Fruit fly (Drosophila melanogaster) whole organism, prepupa: Measurements from ENCODE around the gene CG2816.
A peak's percentile ranks its signal among the peaks of the same experiment; 100 is the strongest.

Source experiments
- CG10631 ChIP-seq: fragments of 200-800 bp; sonication (Bioruptor generic); optimal IDR thresholded peaks from 2 replicates; lab custom pipeline; 2016; ENCODE audit warnings: missing biosample characterization, missing genetic modification characterization
- CG11294 ChIP-seq: fragments of 200-800 bp; sonication (Bioruptor generic); IDR thresholded peaks from 2 replicates; pipeline ENCODE4 v1.3.6; 2022; ENCODE audit warnings: missing biosample characterization, missing genetic modification characterization
- CG11762 ChIP-seq: fragments of 200-800 bp; sonication (Bioruptor generic); optimal IDR thresholded peaks from 3 replicates; lab custom pipeline; 2016; ENCODE audit warnings: missing biosample characterization, missing genetic modification characterization; ENCODE audit not compliant: insufficient read depth
- CG15336 ChIP-seq: fragments of 200-800 bp; sonication (Bioruptor generic); IDR thresholded peaks from 2 replicates; pipeline ENCODE4 v1.3.6; 2022; ENCODE audit warnings: missing biosample characterization, missing genetic modification characterization
- CG1621 ChIP-seq: fragments of 200-800 bp; sonication (Bioruptor generic); optimal IDR thresholded peaks from 3 replicates; lab custom pipeline; 2018; ENCODE audit warnings: missing biosample characterization, mild to moderate bottlenecking, missing genetic modification characterization
- CG32006 ChIP-seq: fragments of 200-800 bp; sonication (Bioruptor generic); optimal IDR thresholded peaks from 3 replicates; lab custom pipeline; 2017; ENCODE audit warnings: missing biosample characterization, mild to moderate bottlenecking, missing genetic modification characterization
- CG6163 ChIP-seq: fragments of 200-800 bp; sonication (Bioruptor generic); IDR thresholded peaks from 3 replicates; pipeline ENCODE4 v1.3.6; 2022; ENCODE audit warnings: missing biosample characterization, missing genetic modification characterization
- CG6276 ChIP-seq: fragments of 200-800 bp; sonication (Bioruptor generic); optimal IDR thresholded peaks from 2 replicates; lab custom pipeline; 2017; ENCODE audit warnings: missing biosample characterization, mild to moderate bottlenecking, missing genetic modification characterization
- CG6792 ChIP-seq: fragments of 200-800 bp; sonication (Bioruptor generic); optimal IDR thresholded peaks from 3 replicates; lab custom pipeline; 2016; ENCODE audit warnings: missing biosample characterization, missing genetic modification characterization
- CG8119 ChIP-seq: fragments of 200-800 bp; sonication (Bioruptor generic); IDR thresholded peaks from 3 replicates; pipeline ENCODE4 v1.3.6; 2022; ENCODE audit warnings: missing biosample characterization, missing genetic modification characterization
- CG8319 ChIP-seq: fragments of 200-800 bp; sonication (Bioruptor generic); optimal IDR thresholded peaks from 3 replicates; lab custom pipeline; 2016; ENCODE audit warnings: missing biosample characterization, missing genetic modification characterization
- CG8632 ChIP-seq: fragments of 200-800 bp; sonication (Bioruptor generic); optimal IDR thresholded peaks from 3 replicates; lab custom pipeline; 2016; ENCODE audit warnings: missing biosample characterization, missing genetic modification characterization
- Eip75B ChIP-seq: fragments of 200-800 bp; sonication (Bioruptor generic); optimal IDR thresholded peaks from 3 replicates; lab custom pipeline; 2016; ENCODE audit warnings: missing biosample characterization, missing genetic modification characterization
- Eip78C ChIP-seq: fragments of 200-800 bp; sonication (Bioruptor generic); peaks from one replicate; lab custom pipeline; 2016; ENCODE audit warnings: missing biosample characterization, missing genetic modification characterization
- Eip93F ChIP-seq: fragments of 200-800 bp; sonication (Bioruptor generic); optimal IDR thresholded peaks from 2 replicates; lab custom pipeline; 2016; ENCODE audit warnings: missing biosample characterization, mild to moderate bottlenecking, missing genetic modification characterization
- Gug ChIP-seq: fragments of 200-800 bp; sonication (Bioruptor generic); IDR thresholded peaks from 2 replicates; pipeline ENCODE4 v1.3.6; 2022; ENCODE audit warnings: missing biosample characterization, missing genetic modification characterization
- Hr38 ChIP-seq: sonication (Bioruptor generic); optimal IDR thresholded peaks from 2 replicates; lab custom pipeline; 2016; ENCODE audit warnings: missing biosample characterization, missing genetic modification characterization
- Lpt ChIP-seq: fragments of 200-800 bp; sonication (Bioruptor generic); optimal IDR thresholded peaks from 3 replicates; lab custom pipeline; 2016; ENCODE audit warnings: missing biosample characterization, missing genetic modification characterization
- Met ChIP-seq: fragments of 200-800 bp; sonication (Bioruptor generic); optimal IDR thresholded peaks from 3 replicates; lab custom pipeline; 2016; ENCODE audit warnings: missing biosample characterization, missing genetic modification characterization
- OdsH ChIP-seq: fragments of 200-800 bp; sonication (Bioruptor generic); optimal IDR thresholded peaks from 3 replicates; lab custom pipeline; 2016; ENCODE audit warnings: missing biosample characterization, missing genetic modification characterization
- Sox102F ChIP-seq: fragments of 200-800 bp; sonication (Bioruptor generic); optimal IDR thresholded peaks from 2 replicates; lab custom pipeline; 2016; ENCODE audit warnings: missing biosample characterization, mild to moderate bottlenecking, missing genetic modification characterization
- Sox14 ChIP-seq: fragments of 200-800 bp; sonication (Bioruptor generic); optimal IDR thresholded peaks from 3 replicates; lab custom pipeline; 2016; ENCODE audit warnings: missing biosample characterization, missing genetic modification characterization
- acj6 ChIP-seq: fragments of 200-800 bp; sonication (Bioruptor generic); optimal IDR thresholded peaks from 3 replicates; lab custom pipeline; 2016; ENCODE audit warnings: missing biosample characterization, missing genetic modification characterization
- cyc ChIP-seq: fragments of 200-800 bp; sonication (Bioruptor generic); optimal IDR thresholded peaks from 3 replicates; lab custom pipeline; 2016; ENCODE audit warnings: missing biosample characterization, missing genetic modification characterization
- dac ChIP-seq: fragments of 200-800 bp; sonication (Bioruptor generic); optimal IDR thresholded peaks from 2 replicates; lab custom pipeline; 2017; ENCODE audit warnings: missing biosample characterization, mild to moderate bottlenecking, missing genetic modification characterization
- eg ChIP-seq: fragments of 200-800 bp; sonication (Bioruptor generic); IDR thresholded peaks from 3 replicates; pipeline ENCODE4 v1.3.6; 2022; ENCODE audit warnings: missing biosample characterization, missing genetic modification characterization
- esn ChIP-seq: fragments of 200-800 bp; sonication (Bioruptor generic); optimal IDR thresholded peaks from 2 replicates; lab custom pipeline; 2016; ENCODE audit warnings: missing biosample characterization, mild to moderate bottlenecking, missing genetic modification characterization, moderate library complexity
- fkh ChIP-seq: fragments of 200-800 bp; sonication (Bioruptor generic); optimal IDR thresholded peaks from 3 replicates; lab custom pipeline; 2017; ENCODE audit warnings: missing biosample characterization, mild to moderate bottlenecking, missing genetic modification characterization, moderate library complexity
- lz ChIP-seq: fragments of 200-800 bp; sonication (Bioruptor generic); optimal IDR thresholded peaks from 3 replicates; lab custom pipeline; 2016; ENCODE audit warnings: missing biosample characterization, missing genetic modification characterization
- net ChIP-seq: fragments of 200-800 bp; sonication (Bioruptor generic); optimal IDR thresholded peaks from 3 replicates; lab custom pipeline; 2016; ENCODE audit warnings: missing biosample characterization, missing genetic modification characterization
- svp ChIP-seq: fragments of 200-800 bp; sonication (Bioruptor generic); peaks from one replicate; lab custom pipeline; 2016; ENCODE audit warnings: missing biosample characterization, missing genetic modification characterization
- topi ChIP-seq: fragments of 200-800 bp; sonication (Bioruptor generic); optimal IDR thresholded peaks from 3 replicates; lab custom pipeline; 2016; ENCODE audit warnings: missing biosample characterization, missing genetic modification characterization
- vri ChIP-seq: fragments of 200-800 bp; sonication (Bioruptor generic); optimal IDR thresholded peaks from 3 replicates; lab custom pipeline; 2016; ENCODE audit warnings: missing biosample characterization, mild to moderate bottlenecking, missing genetic modification characterization

Gene CG2816

DNA sequence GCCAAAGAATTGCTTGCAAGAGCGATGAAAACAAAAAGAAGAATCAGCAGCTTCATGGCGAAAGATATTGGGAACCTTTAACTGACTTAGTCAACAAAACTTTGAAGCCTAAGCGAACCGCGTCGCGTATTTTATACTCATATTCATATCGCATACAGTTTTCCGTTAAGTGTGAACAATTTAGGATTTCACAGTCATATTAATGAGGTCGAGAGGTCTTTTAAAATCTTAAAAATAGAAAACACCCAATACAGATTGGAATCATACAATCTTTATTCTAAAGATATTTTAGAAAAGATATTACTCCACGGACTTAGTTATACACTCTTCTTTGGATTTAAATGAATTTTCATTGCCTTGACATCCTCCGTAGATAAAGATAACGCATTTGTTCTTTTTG lies 9.7 kb upstream of the CG2816 start, which contains the start of gene Acp24A4:
Acp24A4 (minus strand) TSS at position 101 of the 400 bp plus-strand sequence.
- TF ChIP-seq Gug (GFP tag; lab: Robert Waterston, UW) (no peak), topi (GFP tag; lab: Kevin White, UChicago) (no peak), Eip93F (GFP tag; lab: Kevin White, UChicago) (no peak), vri (GFP tag; lab: Kevin White, UChicago) (no peak)
- TF ChIP-seq, all 60 proteins: peak for 0

DNA sequence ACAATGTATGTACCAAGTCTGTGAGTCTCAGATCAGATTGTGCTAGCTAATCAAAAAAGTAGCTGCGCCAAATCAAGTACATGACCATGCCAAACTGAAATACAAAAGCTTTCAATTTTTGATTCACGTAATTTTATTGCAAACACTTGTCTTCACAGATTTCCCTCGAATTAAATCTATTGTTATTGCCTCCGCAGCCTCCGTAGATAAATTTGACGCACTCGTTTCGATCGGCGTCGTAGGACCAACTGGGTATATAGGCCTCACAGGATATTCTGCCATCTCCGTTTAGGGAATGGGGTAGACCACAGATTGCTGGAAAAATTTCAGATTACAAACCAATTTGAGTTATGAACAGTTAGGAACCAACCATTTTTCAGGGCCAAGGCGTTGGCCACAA lies 8.5 kb upstream of the CG2816 start, which contains the start of gene CG43165:
CG43165 (minus strand) TSS at position 101 of the 400 bp plus-strand sequence.
- no peak for TF ChIP-seq CG6792
- TF ChIP-seq CG11762 (GFP tag; lab: Kevin White, UChicago): no peak
- TF ChIP-seq CG11294 (GFP tag; lab: Robert Waterston, UW): no peak
- no peak for TF ChIP-seq CG8119
- no peak for TF ChIP-seq CG15336 (GFP tag; lab: Robert Waterston, UW)
- TF ChIP-seq esn (GFP tag; lab: Kevin White, UChicago): no peak
- TF ChIP-seq Sox102F (GFP tag; lab: Kevin White, UChicago): no peak
- no peak for TF ChIP-seq CG10631 (GFP tag; lab: Kevin White, UChicago)
- no peak for TF ChIP-seq Eip93F (GFP tag; lab: Kevin White, UChicago)
- no peak for TF ChIP-seq CG6276 (GFP tag; lab: Kevin White, UChicago)
- TF ChIP-seq cyc: no peak
- no peak for TF ChIP-seq CG6163 (GFP tag; lab: Robert Waterston, UW)
- TF ChIP-seq Lpt (GFP tag; lab: Kevin White, UChicago): no peak
- TF ChIP-seq dac: no peak

DNA sequence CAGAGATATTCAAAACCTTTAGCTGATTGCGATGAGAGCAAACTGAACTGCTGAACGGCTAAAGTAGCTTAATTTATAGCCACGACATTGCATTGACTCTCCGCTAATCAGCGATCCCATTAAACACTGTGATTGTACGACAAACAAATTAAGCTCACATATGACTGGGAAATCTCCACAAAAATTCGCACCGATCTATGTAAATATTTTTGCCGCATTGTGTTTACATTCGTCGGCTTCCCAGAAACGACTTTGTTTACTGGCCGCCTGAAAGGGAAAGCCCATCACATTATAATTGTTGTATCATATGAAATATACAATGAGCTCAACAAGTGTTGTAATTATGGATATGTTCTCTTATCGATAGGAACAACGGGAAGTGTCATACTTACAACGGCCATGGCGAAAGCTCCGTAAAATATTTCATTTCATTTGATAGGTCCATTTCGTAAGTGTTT lies 8.1 kb upstream of the CG2816 start, which contains the start of gene CG16713:
CG16713 (minus strand) TSS at position 51 of the 458 bp plus-strand sequence.
- TF ChIP-seq eg (GFP tag; lab: Robert Waterston, UW) (no peak), Lpt (GFP tag; lab: Kevin White, UChicago) (no peak), fkh (GFP tag; lab: Kevin White, UChicago) (peak; percentile 11), Eip78C (peak; percentile 12), svp (peak; percentile 83)

DNA sequence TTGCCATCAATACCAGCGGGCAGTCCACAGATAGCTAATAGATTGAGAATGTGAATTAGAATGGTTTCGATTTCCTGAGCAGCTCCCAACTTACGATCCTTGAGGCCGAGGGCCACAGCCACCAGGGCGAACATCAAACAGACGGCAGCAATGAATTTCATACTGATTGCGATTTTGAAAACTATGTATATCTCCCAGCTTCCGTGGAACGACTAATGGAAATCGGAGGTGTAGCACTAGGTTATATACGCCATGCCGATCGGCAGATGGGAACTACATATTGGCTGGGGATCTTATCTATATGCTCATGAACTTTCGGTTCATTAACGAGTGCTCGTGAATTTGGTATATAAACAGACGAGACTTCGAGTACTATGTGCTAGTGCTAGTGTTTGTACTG lies 7.0 kb upstream of the CG2816 start, which contains the start of gene IM33:
IM33 (minus strand) TSS at position 221 of the 400 bp plus-strand sequence.
- no peak for TF ChIP-seq Hr38 (GFP tag; lab: Kevin White, UChicago)
- no peak for TF ChIP-seq acj6
- no peak for TF ChIP-seq net (GFP tag; lab: Kevin White, UChicago)
- no peak for TF ChIP-seq CG1621
- TF ChIP-seq CG32006 (GFP tag; lab: Kevin White, UChicago): no peak
- no peak for TF ChIP-seq Sox102F (GFP tag; lab: Kevin White, UChicago)
- TF ChIP-seq lz: no peak
- no peak for TF ChIP-seq Met (GFP tag; lab: Kevin White, UChicago)
- TF ChIP-seq CG10631 (GFP tag; lab: Kevin White, UChicago): no peak
- TF ChIP-seq Sox14 (GFP tag; lab: Kevin White, UChicago): no peak
- no peak for TF ChIP-seq CG15336 (GFP tag; lab: Robert Waterston, UW)
- no peak for TF ChIP-seq Eip75B (GFP tag; lab: Kevin White, UChicago)
- no peak for TF ChIP-seq CG8632 (GFP tag; lab: Kevin White, UChicago)
- TF ChIP-seq CG8319: no peak
- TF ChIP-seq Eip78C: no peak
- no peak for TF ChIP-seq OdsH (GFP tag; lab: Kevin White, UChicago)
- TF ChIP-seq Lpt (GFP tag; lab: Kevin White, UChicago): no peak

DNA sequence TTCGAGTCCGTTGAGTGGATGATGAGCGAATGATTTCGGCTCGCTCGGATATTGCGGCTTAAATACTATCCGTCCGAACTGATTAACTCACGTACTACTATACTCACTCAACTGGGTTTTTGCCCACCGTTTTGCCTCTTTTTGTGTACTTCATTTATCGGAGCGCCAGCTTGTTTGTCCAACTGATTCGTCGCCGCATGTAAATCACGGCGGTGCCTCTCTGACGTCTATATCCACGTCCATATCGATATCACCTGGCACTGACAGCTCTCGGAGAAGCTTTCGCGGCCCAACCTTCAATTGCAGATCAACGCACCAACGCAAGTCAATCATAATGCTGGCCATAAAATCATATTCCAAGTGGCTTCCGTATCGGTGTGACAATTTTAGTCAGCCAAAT lies 5.7 kb upstream of the CG2816 start, which contains the start of gene CG3604:
CG3604 (minus strand) TSS at position 101 of the 400 bp plus-strand sequence.
- TF ChIP-seq CG10631 (GFP tag; lab: Kevin White, UChicago): no peak
- TF ChIP-seq svp: peak; percentile 33
